Fruit fly (Drosophila melanogaster): ENCODE measurements around the gene CG11498.

DNA sequence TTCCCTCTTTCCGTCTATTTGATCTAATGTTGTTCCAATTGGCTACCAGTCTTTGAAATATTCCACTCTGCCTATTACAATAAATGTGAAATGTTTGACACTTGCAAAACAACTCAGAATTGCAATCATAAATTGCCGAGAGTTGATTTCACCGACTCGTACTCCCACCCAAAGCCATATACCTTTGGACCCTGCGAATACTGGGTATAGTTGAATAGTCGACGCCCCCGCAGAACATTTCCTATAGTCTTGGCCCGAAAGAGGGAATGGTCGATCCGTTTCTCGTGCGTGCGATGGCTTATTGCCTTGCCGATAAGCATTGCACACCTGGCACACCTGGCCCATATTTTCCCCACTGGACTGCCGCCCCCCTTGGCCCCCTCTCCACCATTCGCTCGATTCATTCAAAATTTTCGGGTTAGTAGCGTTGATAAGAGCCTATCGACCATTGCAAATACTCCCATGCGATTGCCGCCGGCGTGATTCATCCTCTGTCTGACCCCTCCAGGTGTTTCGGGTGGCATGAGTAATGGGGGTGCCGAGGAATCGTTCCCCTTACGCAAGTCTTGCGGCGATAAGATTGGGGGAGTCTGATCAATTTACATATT lies 39.9 kb upstream of the CG11498 start:
- TF ChIP-seq foxo (GFP tag; optimal IDR thresholded peaks at IDR 0.05) = no peak
- TF ChIP-seq lola (GFP tag; optimal IDR thresholded peaks at IDR 0.05) = no peak
- TF ChIP-seq h (GFP tag; optimal IDR thresholded peaks at IDR 0.05) = peak; percentile 37
- TF ChIP-seq GATAd (GFP tag; optimal IDR thresholded peaks at IDR 0.05) = no peak
- TF ChIP-seq Mio (GFP tag; optimal IDR thresholded peaks at IDR 0.05) = no peak
- TF ChIP-seq rgr (GFP tag; optimal IDR thresholded peaks at IDR 0.05) = no peak
